Fruit fly (Drosophila melanogaster) whole organism, embryonic: ENCODE measurements around the gene CG17118.
A peak's percentile ranks its signal among the peaks of the same experiment; 100 is the strongest.

Experiments used
- Bdp1 ChIP-seq: fragments of 200-800 bp; sonication (Bioruptor generic); optimal IDR thresholded peaks from 3 replicates; lab custom pipeline; 2016; ENCODE audit warnings: missing biosample characterization, missing genetic modification characterization
- CG12104 ChIP-seq: fragments of 200-800 bp; sonication (Bioruptor generic); optimal IDR thresholded peaks from 3 replicates; lab custom pipeline; 2016; ENCODE audit warnings: missing biosample characterization, missing genetic modification characterization
- CG12219 ChIP-seq: fragments of 200-800 bp; sonication (Bioruptor generic); optimal IDR thresholded peaks from 3 replicates; lab custom pipeline; 2018; ENCODE audit warnings: missing biosample characterization, mild to moderate bottlenecking, missing genetic modification characterization
- CG12769 ChIP-seq: fragments of 200-800 bp; sonication (Bioruptor generic); optimal IDR thresholded peaks from 2 replicates; lab custom pipeline; 2019; ENCODE audit warnings: missing biosample characterization, mild to moderate bottlenecking, missing genetic modification characterization, moderate library complexity
- CG13894 ChIP-seq: fragments of 200-800 bp; sonication (Bioruptor generic); optimal IDR thresholded peaks from 3 replicates; lab custom pipeline; 2018; ENCODE audit warnings: missing biosample characterization, mild to moderate bottlenecking, missing genetic modification characterization, moderate library complexity
- CG14050 ChIP-seq: fragments of 200-800 bp; sonication (Bioruptor generic); IDR thresholded peaks from 3 replicates; pipeline ENCODE4 v1.3.6; 2022; ENCODE audit warnings: missing biosample characterization, missing genetic modification characterization
- CG16815 ChIP-seq: fragments of 200-800 bp; sonication (Bioruptor generic); optimal IDR thresholded peaks from 3 replicates; lab custom pipeline; 2017; ENCODE audit warnings: missing biosample characterization, mild to moderate bottlenecking, missing genetic modification characterization
- CG17186 ChIP-seq: fragments of 200-800 bp; sonication (Bioruptor generic); optimal IDR thresholded peaks from 3 replicates; lab custom pipeline; 2017; ENCODE audit warnings: missing biosample characterization, missing genetic modification reagents, missing genetic modification characterization
- CG18476 ChIP-seq: fragments of 200-800 bp; sonication (Bioruptor generic); optimal IDR thresholded peaks from 2 replicates; lab custom pipeline; 2016; ENCODE audit warnings: missing biosample characterization, mild to moderate bottlenecking, missing genetic modification characterization
- CG2120 ChIP-seq: fragments of 200-800 bp; sonication (Bioruptor generic); optimal IDR thresholded peaks from 3 replicates; lab custom pipeline; 2016; ENCODE audit warnings: missing biosample characterization, missing genetic modification characterization
- CG2678 ChIP-seq: fragments of 200-800 bp; sonication (Bioruptor generic); optimal IDR thresholded peaks from 3 replicates; lab custom pipeline; 2019; ENCODE audit warnings: missing biosample characterization, mild to moderate bottlenecking, missing genetic modification characterization, moderate library complexity
- CG2712 ChIP-seq: fragments of 200-800 bp; optimal IDR thresholded peaks from 3 replicates; lab custom pipeline; 2019; ENCODE audit warnings: missing biosample characterization, mild to moderate bottlenecking, missing genetic modification characterization, moderate library complexity
- CG32532 ChIP-seq: fragments of 200-800 bp; sonication (Bioruptor generic); IDR thresholded peaks from 2 replicates; pipeline ENCODE4 v1.3.6; 2022; ENCODE audit warnings: missing biosample characterization, missing genetic modification characterization
- CG3281 ChIP-seq: fragments of 200-800 bp; sonication (Bioruptor generic); optimal IDR thresholded peaks from 3 replicates; lab custom pipeline; 2017; ENCODE audit warnings: missing biosample characterization, mild to moderate bottlenecking, missing genetic modification characterization
- CG7786 ChIP-seq: fragments of 200-800 bp; sonication (Bioruptor generic); optimal IDR thresholded peaks from 2 replicates; lab custom pipeline; 2016; ENCODE audit warnings: missing biosample characterization, missing genetic modification characterization
- CG9932 ChIP-seq: fragments of 200-800 bp; sonication (Bioruptor generic); IDR thresholded peaks from 2 replicates; pipeline ENCODE4 v1.3.6; 2022; ENCODE audit warnings: missing biosample characterization, missing genetic modification characterization
- CrebB ChIP-seq: fragments of 200-800 bp; sonication (Bioruptor generic); optimal IDR thresholded peaks from 3 replicates; lab custom pipeline; 2018; ENCODE audit warnings: missing biosample characterization, mild to moderate bottlenecking, missing genetic modification characterization
- D19B ChIP-seq: fragments of 200-800 bp; sonication (Bioruptor generic); optimal IDR thresholded peaks from 2 replicates; lab custom pipeline; 2017; ENCODE audit warnings: missing biosample characterization, mild to moderate bottlenecking, missing genetic modification characterization
- Dfd ChIP-seq, 2 experiments: fragments of >200 bp; optimal IDR thresholded peaks; 2 replicates each; lab custom pipeline; 2017; ENCODE audit warnings: missing biosample characterization in 2 of 2, missing genetic modification characterization in 2 of 2
- Hsf ChIP-seq: fragments of 200-800 bp; sonication (Bioruptor generic); optimal IDR thresholded peaks from 3 replicates; lab custom pipeline; 2016; ENCODE audit warnings: missing biosample characterization, missing genetic modification characterization
- Med ChIP-seq: fragments of 200-800 bp; sonication (Bioruptor generic); peaks from one replicate; lab custom pipeline; 2016; ENCODE audit warnings: missing biosample characterization, missing genetic modification characterization, mild to moderate bottlenecking, inconsistent platforms, moderate library complexity
- Meics ChIP-seq: fragments of 200-800 bp; sonication (Bioruptor generic); optimal IDR thresholded peaks from 2 replicates; lab custom pipeline; 2017; ENCODE audit warnings: missing biosample characterization, mild to moderate bottlenecking, missing genetic modification characterization
- NFAT ChIP-seq: fragments of 200-800 bp; sonication (Bioruptor generic); IDR thresholded peaks from 2 replicates; pipeline ENCODE4 v1.3.6; 2022; ENCODE audit warnings: missing biosample characterization, missing genetic modification characterization
- Neu2 ChIP-seq: fragments of 200-800 bp; sonication (Bioruptor generic); optimal IDR thresholded peaks from 3 replicates; lab custom pipeline; 2016; ENCODE audit warnings: missing biosample characterization, missing genetic modification characterization, borderline replicate concordance
- Nf-YB ChIP-seq: fragments of 200-800 bp; sonication (Bioruptor generic); optimal IDR thresholded peaks from 3 replicates; lab custom pipeline; 2019; ENCODE audit warnings: missing biosample characterization, mild to moderate bottlenecking, missing genetic modification characterization, moderate library complexity
- Usf ChIP-seq: fragments of 200-800 bp; sonication (Bioruptor generic); optimal IDR thresholded peaks from 2 replicates; lab custom pipeline; 2017; ENCODE audit warnings: missing genotype, missing biosample characterization, missing genetic modification characterization
- Xrp1 ChIP-seq: fragments of 200-800 bp; sonication (Bioruptor generic); IDR thresholded peaks from 2 replicates; pipeline ENCODE4 v1.3.6; 2022; ENCODE audit warnings: missing biosample characterization, missing genetic modification characterization
- ab ChIP-seq: fragments of 200-800 bp; sonication (Bioruptor generic); optimal IDR thresholded peaks from 2 replicates; lab custom pipeline; 2016; ENCODE audit warnings: missing biosample characterization, missing genetic modification characterization
- ac ChIP-seq: fragments of 200-800 bp; sonication (Bioruptor generic); optimal IDR thresholded peaks from 3 replicates; lab custom pipeline; 2017; ENCODE audit warnings: missing biosample characterization, mild to moderate bottlenecking, missing genetic modification characterization
- al ChIP-seq: fragments of 200-800 bp; sonication (Bioruptor generic); IDR thresholded peaks from 2 replicates; pipeline ENCODE4 v1.3.6; 2022; ENCODE audit warnings: missing biosample characterization, missing genetic modification characterization
- chinmo ChIP-seq: fragments of 200-800 bp; sonication (Bioruptor generic); IDR thresholded peaks from 4 replicates; pipeline ENCODE4 v1.3.6; 2022; ENCODE audit warnings: missing biosample characterization, missing genetic modification characterization; ENCODE audit not compliant: partially characterized antibody
- gem ChIP-seq: fragments of 200-800 bp; sonication (Bioruptor generic); optimal IDR thresholded peaks from 2 replicates; lab custom pipeline; 2019; ENCODE audit warnings: missing biosample characterization, mild to moderate bottlenecking, missing genetic modification characterization, moderate library complexity
- grau ChIP-seq: fragments of 200-800 bp; optimal IDR thresholded peaks from 3 replicates; lab custom pipeline; 2019; ENCODE audit warnings: missing biosample characterization, mild to moderate bottlenecking, missing genetic modification characterization, moderate library complexity
- grn ChIP-seq: fragments of 200-800 bp; sonication (Bioruptor generic); optimal IDR thresholded peaks from 3 replicates; lab custom pipeline; 2017; ENCODE audit warnings: missing biosample characterization, missing genetic modification characterization
- gro ChIP-seq: fragments of 200-800 bp; sonication (Bioruptor generic); optimal IDR thresholded peaks from 2 replicates; lab custom pipeline; 2016; ENCODE audit warnings: missing biosample characterization, missing genetic modification characterization
- hbn ChIP-seq: fragments of 200-800 bp; sonication (Bioruptor generic); IDR thresholded peaks from 2 replicates; pipeline ENCODE4 v1.3.6; 2022; ENCODE audit warnings: missing biosample characterization, missing genetic modification characterization; ENCODE audit not compliant: partially characterized antibody
- lilli ChIP-seq: fragments of 200-800 bp; sonication (Bioruptor generic); optimal IDR thresholded peaks from 3 replicates; lab custom pipeline; 2016; ENCODE audit warnings: missing biosample characterization, missing genetic modification characterization
- mirr ChIP-seq: fragments of 200-800 bp; sonication (Bioruptor generic); optimal IDR thresholded peaks from 3 replicates; lab custom pipeline; 2018; ENCODE audit warnings: missing biosample characterization, mild to moderate bottlenecking, missing genetic modification characterization
- sens ChIP-seq: fragments of 200-800 bp; sonication (Bioruptor generic); peaks from one replicate; lab custom pipeline; 2016; ENCODE audit warnings: missing biosample characterization, missing genetic modification characterization
- slbo ChIP-seq: fragments of 200-800 bp; sonication (Bioruptor generic); IDR thresholded peaks from 2 replicates; pipeline ENCODE4 v1.3.6; 2022; ENCODE audit warnings: missing biosample characterization, missing genetic modification characterization
- vvl ChIP-seq: fragments of 200-800 bp; sonication (Bioruptor generic); IDR thresholded peaks from 2 replicates; pipeline ENCODE4 v1.3.6; 2022; ENCODE audit warnings: missing biosample characterization, missing genetic modification characterization
- zfh2 ChIP-seq: fragments of 200-800 bp; sonication (Bioruptor generic); optimal IDR thresholded peaks from 2 replicates; lab custom pipeline; 2016; ENCODE audit warnings: missing biosample characterization, missing genetic modification characterization

Gene CG17118

DNA sequence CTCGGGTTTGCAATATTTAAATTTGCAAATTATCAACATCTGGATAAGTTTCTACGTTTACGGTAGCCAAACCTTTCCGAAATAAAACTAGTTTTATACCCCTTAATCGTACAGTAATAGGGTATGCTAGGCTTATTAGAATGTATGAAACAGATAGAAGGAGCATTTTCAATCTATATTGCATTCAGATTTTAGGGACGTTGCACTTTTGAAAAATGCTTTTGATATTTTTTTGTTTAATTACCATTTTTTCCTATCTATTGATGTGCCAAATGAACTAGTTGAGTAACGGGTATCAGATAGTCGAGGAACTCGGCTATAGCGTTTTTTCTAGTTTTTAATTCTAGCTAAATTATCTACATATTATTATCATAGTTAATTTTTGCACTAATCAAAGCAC, 47.1 kb upstream of the CG17118 start (continued):
- TF ChIP-seq lilli (GFP tag; lab: Kevin White, UChicago) (peak; percentile 43), gem (tag; lab: Kevin White, UChicago) (peak; percentile 42), Med (GFP tag; lab: Kevin White, UChicago) (peak; percentile 87), zfh2 (GFP tag; lab: Kevin White, UChicago) (peak; percentile 26), CG12219 (GFP tag; lab: Kevin White, UChicago) (no peak), Meics (GFP tag; lab: Kevin White, UChicago) (peak; percentile 26), Neu2 (no peak), CG17186 (no peak), CG2712 (tag; lab: Kevin White, UChicago) (no peak), slbo (peak; percentile 28; the same call in 1 of the 2 replicates), Dfd (GFP tag; optimal IDR thresholded peaks at IDR 0.05; lab: Kevin White, UChicago) (no peak), CG9932 (peak; percentile 72), sens (GFP tag; lab: Kevin White, UChicago) (peak; percentile 36), gro (GFP tag; lab: Kevin White, UChicago) (peak; percentile 22), CG7786 (peak; percentile 10), CG12769 (tag; lab: Kevin White, UChicago) (peak; percentile 4), al (peak; percentile 5; the same call in 1 of the 2 replicates), Usf (GFP tag; lab: Kevin White, UChicago) (peak; percentile 7), grau (tag; lab: Kevin White, UChicago) (peak; percentile 18), CG2120 (GFP tag; lab: Kevin White, UChicago) (peak; percentile 56), Xrp1 (GFP tag; lab: Robert Waterston, UW) (peak; percentile 23; the same call in 1 of the 2 replicates), CG2678 (tag; lab: Kevin White, UChicago) (peak; percentile 30), ab (GFP tag; lab: Kevin White, UChicago) (no peak), D19B (peak; percentile 86), Hsf (GFP tag; lab: Kevin White, UChicago) (peak; percentile 14), vvl (GFP tag; lab: Robert Waterston, UW) (0 out of 2 replicates have a peak, but pooled peaks have one; percentile 15), CG12104 (GFP tag; lab: Kevin White, UChicago) (no peak), mirr (GFP tag; lab: Kevin White, UChicago) (no peak), hbn (GFP tag; lab: Robert Waterston, UW) (no peak), ac (GFP tag; lab: Kevin White, UChicago) (no peak), CG3281 (GFP tag; lab: Kevin White, UChicago) (peak; percentile 18), Bdp1 (no peak), NFAT (GFP tag; lab: Robert Waterston, UW) (0 out of 2 replicates have a peak, but pooled peaks have one; percentile 24), CG16815 (GFP tag; lab: Kevin White, UChicago) (peak; percentile 18), CG32532 (GFP tag; lab: Robert Waterston, UW) (peak; percentile 61)

DNA sequence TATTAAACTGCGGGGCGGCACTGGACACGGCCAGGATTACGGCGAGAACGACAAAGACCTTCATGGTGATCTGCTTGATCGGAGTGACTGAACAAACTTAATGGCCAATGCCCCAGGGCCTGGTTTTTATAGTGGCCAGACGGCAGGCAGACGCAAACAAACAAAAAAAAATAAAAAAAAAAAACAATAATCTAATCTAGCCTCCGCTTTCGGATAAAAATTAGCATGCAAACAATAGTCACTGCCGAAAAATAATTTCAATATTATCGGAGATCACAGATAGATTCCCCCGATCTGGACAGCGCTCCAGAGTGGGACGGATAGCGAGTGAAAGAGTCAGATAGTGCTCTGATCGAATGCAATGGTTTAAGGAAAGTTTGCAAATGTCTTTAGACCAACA, 45.7 kb upstream of the CG17118 start, which contains the start of gene CG7299:
Gene CG7299 (minus strand): TSS at position 101 of the 400 bp plus-strand sequence.
- no peak for TF ChIP-seq Nf-YB (GFP tag; lab: Kevin White, UChicago)
- no peak for TF ChIP-seq CG14050
- peak; percentile 35 for TF ChIP-seq sens (GFP tag; lab: Kevin White, UChicago)
- peak; percentile 37 for TF ChIP-seq grn (GFP tag; lab: Kevin White, UChicago)
- TF ChIP-seq CG16815 (GFP tag; lab: Kevin White, UChicago) = no peak
- TF ChIP-seq CrebB (tag; lab: Kevin White, UChicago) = no peak
- no peak for TF ChIP-seq CG18476 (GFP tag; lab: Kevin White, UChicago)
- peak; percentile 39; the same call in 1 of the 2 replicates for TF ChIP-seq vvl (GFP tag; lab: Robert Waterston, UW)
- TF ChIP-seq CG13894 = peak; percentile 74
- TF ChIP-seq chinmo (GFP tag; lab: Robert Waterston, UW) = 0 out of 4 replicates have a peak, but pooled peaks have one; percentile 30
- TF ChIP-seq, all 482 proteins: peak for 5
